Fruit fly (Drosophila melanogaster): ENCODE measurements around the gene CG14710.

Gene CG14710

DNA sequence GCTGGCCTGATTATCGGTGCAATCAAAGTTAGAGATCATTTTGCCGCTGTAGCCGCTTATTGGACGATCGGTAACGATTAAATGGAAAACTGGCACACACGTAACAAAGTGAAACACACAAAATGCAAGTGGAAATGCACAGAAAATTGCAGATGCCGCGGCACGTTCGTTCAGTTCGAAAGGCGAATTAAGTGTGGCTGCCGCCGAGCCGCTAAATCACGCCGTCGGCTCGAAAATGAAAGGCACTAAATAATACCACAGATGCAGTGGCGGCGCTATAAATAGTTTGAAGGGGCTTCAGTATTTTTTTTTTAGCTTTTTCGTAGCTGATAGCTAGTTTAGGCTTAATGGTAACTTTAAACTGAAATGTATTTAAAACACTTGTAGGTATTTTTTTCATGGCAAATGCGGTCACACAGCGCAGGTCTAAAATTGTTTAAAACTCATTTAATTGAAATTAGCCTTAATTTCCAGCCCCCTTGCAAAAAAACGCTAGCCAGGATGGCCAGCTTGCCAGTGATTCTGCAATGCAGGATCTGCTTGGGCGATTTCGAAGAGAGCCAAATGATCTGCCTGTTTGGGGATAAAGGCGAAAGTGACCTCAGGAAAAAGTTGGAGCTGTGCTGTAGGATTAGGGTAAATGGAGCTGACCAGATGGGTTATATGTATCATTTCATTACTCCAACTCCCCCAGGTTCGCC lies at the start of gene CG14710, which contains the start of gene Jupiter (continued):
- TF ChIP-seq CG6254 (GFP tag; optimal IDR thresholded peaks at IDR 0.05) (no peak), CG1832 (GFP tag; optimal IDR thresholded peaks at IDR 0.05) (no peak), Nf-YB (GFP tag; optimal IDR thresholded peaks at IDR 0.05) (peak; percentile 38), CG3726 (GFP tag; IDR thresholded peaks at IDR 0.05) (no peak), scrt (GFP tag; optimal IDR thresholded peaks at IDR 0.05) (no peak), CG11560 (tag; IDR thresholded peaks at IDR 0.05) (no peak), sisA (GFP tag; IDR thresholded peaks at IDR 0.05) (peak; percentile 72), CG14965 (GFP tag; optimal IDR thresholded peaks at IDR 0.05; ENCODE audit: borderline replicate concordance) (no peak), Dip3 (GFP tag; optimal IDR thresholded peaks at IDR 0.05) (peak; percentile 67), CG13424 (tag; optimal IDR thresholded peaks at IDR 0.05) (peak; percentile 68), twi (tag; optimal IDR thresholded peaks at IDR 0.05) (peak; percentile 43), Hsf (GFP tag; optimal IDR thresholded peaks at IDR 0.05) (peak; percentile 82), CG1233 (GFP tag; optimal IDR thresholded peaks at IDR 0.05) (no peak), C15 (GFP tag; IDR thresholded peaks at IDR 0.05) (no peak), otp (GFP tag; IDR thresholded peaks at IDR 0.05) (peak; percentile 60; the same call in 2 of the 3 replicates), hth (optimal IDR thresholded peaks at IDR 0.05) (no peak), peb (GFP tag; IDR thresholded peaks at IDR 0.05) (no peak), CG11456 (GFP tag; IDR thresholded peaks at IDR 0.05) (peak; percentile 84), Dfd (GFP tag; optimal IDR thresholded peaks at IDR 0.05) (no peak), Ets97D (GFP tag; optimal IDR thresholded peaks at IDR 0.05) (peak; percentile 93), repo (GFP tag; optimal IDR thresholded peaks at IDR 0.05) (peak; percentile 62), trh (GFP tag; optimal IDR thresholded peaks at IDR 0.05) (peak; percentile 10), CG4360 (GFP tag; IDR thresholded peaks at IDR 0.05) (no peak), sens-2 (GFP tag; IDR thresholded peaks at IDR 0.05) (0 out of 2 replicates have a peak, but pooled peaks have one; percentile 36), CG5245 (GFP tag; optimal IDR thresholded peaks at IDR 0.05) (peak; percentile 31), CG9932 (GFP tag; IDR thresholded peaks at IDR 0.05) (peak; percentile 93), ham (GFP tag; IDR thresholded peaks at IDR 0.05) (no peak), CG15479 (GFP tag; optimal IDR thresholded peaks at IDR 0.05) (peak; percentile 4), Lpt (GFP tag; optimal IDR thresholded peaks at IDR 0.05) (no peak), Dbx (GFP tag; IDR thresholded peaks at IDR 0.05) (peak; percentile 82), Lim3 (GFP tag; IDR thresholded peaks at IDR 0.05) (no peak), CG17359 (tag; optimal IDR thresholded peaks at IDR 0.05) (peak; percentile 50), CG11085 (GFP tag; IDR thresholded peaks at IDR 0.05) (0 out of 2 replicates have a peak, but pooled peaks have one; percentile 18), CG34224 (GFP tag; IDR thresholded peaks at IDR 0.05; ENCODE audit: partially characterized antibody) (peak; percentile 39; the same call in 1 of the 3 replicates), CG17829 (tag; optimal IDR thresholded peaks at IDR 0.05) (peak; percentile 76), Mad (GFP tag; optimal IDR thresholded peaks at IDR 0.05) (peak; percentile 80), Sry-β (GFP tag; optimal IDR thresholded peaks at IDR 0.05) (peak; percentile 84), gsb (GFP tag; IDR thresholded peaks at IDR 0.05) (peak; percentile 51; the same call in 1 of the 2 replicates), CG12769 (tag; optimal IDR thresholded peaks at IDR 0.05) (peak; percentile 72), fru (optimal IDR thresholded peaks at IDR 0.05) (no peak), Atf-2 (GFP tag; optimal IDR thresholded peaks at IDR 0.05) (peak; percentile 42), Optix (GFP tag; IDR thresholded peaks at IDR 0.05) (peak; percentile 68; the same call in 2 of the 3 replicates), br (optimal IDR thresholded peaks at IDR 0.05) (no peak), exex (tag; optimal IDR thresholded peaks at IDR 0.05) (peak; percentile 27), klu (GFP tag; IDR thresholded peaks at IDR 0.05) (peak; percentile 45; the same call in 1 of the 2 replicates), MTF-1 (GFP tag; optimal IDR thresholded peaks at IDR 0.05; ENCODE audit: borderline replicate concordance) (no peak), bbx (GFP tag; IDR thresholded peaks at IDR 0.05; ENCODE audit: partially characterized antibody) (0 out of 2 replicates have a peak, but pooled peaks have one; percentile 17), Oli (tag; optimal IDR thresholded peaks at IDR 0.05) (peak; percentile 12), CG4820 (GFP tag; optimal IDR thresholded peaks at IDR 0.05) (peak; percentile 58), lmd (GFP tag; IDR thresholded peaks at IDR 0.05) (peak; percentile 63; the same call in 1 of the 2 replicates), lbe (GFP tag; optimal IDR thresholded peaks at IDR 0.05) (peak; percentile 46)
